Fruit fly (Drosophila melanogaster) whole organism, embryonic: ENCODE data around the gene Orco.

ENCODE experiments used
- BEAF-32 ChIP-seq: fragments of 200-800 bp; sonication (Bioruptor generic); optimal IDR thresholded peaks from 3 replicates; lab custom pipeline; 2017; ENCODE audit warnings: missing biosample characterization, missing genetic modification characterization, mild to moderate bottlenecking, moderate library complexity, missing genetic modification reagents
- CG10565 ChIP-seq: fragments of 200-800 bp; sonication (Bioruptor generic); optimal IDR thresholded peaks from 3 replicates; lab custom pipeline; 2016; ENCODE audit warnings: missing biosample characterization, mild to moderate bottlenecking, missing genetic modification characterization
- CG11398 ChIP-seq: fragments of 200-800 bp; sonication (Bioruptor generic); optimal IDR thresholded peaks from 2 replicates; lab custom pipeline; 2016; ENCODE audit warnings: missing biosample characterization, missing genetic modification characterization
- CG11456 ChIP-seq: fragments of 200-800 bp; sonication (Bioruptor generic); IDR thresholded peaks from 3 replicates; pipeline ENCODE4 v1.3.6; 2022; ENCODE audit warnings: missing biosample characterization, missing genetic modification characterization
- CG1233 ChIP-seq: fragments of 200-800 bp; sonication (Bioruptor generic); optimal IDR thresholded peaks from 4 replicates; lab custom pipeline; 2018; ENCODE audit warnings: missing biosample characterization, mild to moderate bottlenecking, missing genetic modification characterization
- CG13775 ChIP-seq: fragments of 200-800 bp; sonication (Bioruptor generic); optimal IDR thresholded peaks from 3 replicates; lab custom pipeline; 2017; ENCODE audit warnings: missing biosample characterization, mild to moderate bottlenecking, missing genetic modification characterization
- CG16863 ChIP-seq: fragments of 200-800 bp; sonication (Bioruptor generic); optimal IDR thresholded peaks from 3 replicates; lab custom pipeline; 2016; ENCODE audit warnings: missing biosample characterization, missing genetic modification characterization
- CG17328 ChIP-seq: fragments of 200-800 bp; sonication (Bioruptor generic); IDR thresholded peaks from 2 replicates; pipeline ENCODE4 v1.3.6; 2022; ENCODE audit warnings: missing biosample characterization, missing genetic modification characterization
- CG17912 ChIP-seq: fragments of 200-800 bp; sonication (Bioruptor generic); optimal IDR thresholded peaks from 2 replicates; lab custom pipeline; 2018; ENCODE audit warnings: missing biosample characterization, mild to moderate bottlenecking, missing genetic modification characterization
- CG2889 ChIP-seq: fragments of 200-800 bp; sonication (Bioruptor generic); IDR thresholded peaks from 3 replicates; pipeline ENCODE4 v1.3.6; 2022; ENCODE audit warnings: missing biosample characterization, missing genetic modification characterization
- CG31388 ChIP-seq: fragments of 200-800 bp; sonication (Bioruptor generic); optimal IDR thresholded peaks from 2 replicates; lab custom pipeline; 2016; ENCODE audit warnings: missing biosample characterization, missing genetic modification characterization
- CG4328 ChIP-seq: fragments of 200-800 bp; sonication (Bioruptor generic); optimal IDR thresholded peaks from 3 replicates; lab custom pipeline; 2017; ENCODE audit warnings: missing biosample characterization, missing genetic modification reagents, missing genetic modification characterization
- CG4424 ChIP-seq: fragments of 200-800 bp; sonication (Bioruptor generic); optimal IDR thresholded peaks from 3 replicates; lab custom pipeline; 2016; ENCODE audit warnings: missing biosample characterization, missing genetic modification characterization
- Deaf1 ChIP-seq: fragments of 200-800 bp; optimal IDR thresholded peaks from 3 replicates; lab custom pipeline; 2019; ENCODE audit warnings: missing biosample characterization, mild to moderate bottlenecking, missing genetic modification characterization, moderate library complexity
- Dek ChIP-seq: fragments of 200-800 bp; sonication (Bioruptor generic); optimal IDR thresholded peaks from 3 replicates; lab custom pipeline; 2019; ENCODE audit warnings: missing biosample characterization, mild to moderate bottlenecking, missing genetic modification characterization, moderate library complexity
- Doc3 ChIP-seq: fragments of 200-800 bp; sonication (Bioruptor generic); IDR thresholded peaks from 3 replicates; pipeline ENCODE4 v1.3.6; 2022; ENCODE audit warnings: missing biosample characterization, missing genetic modification characterization; ENCODE audit not compliant: partially characterized antibody
- Fer3 ChIP-seq: fragments of 200-800 bp; sonication (Bioruptor generic); optimal IDR thresholded peaks from 2 replicates; lab custom pipeline; 2018; ENCODE audit warnings: missing biosample characterization, mild to moderate bottlenecking, missing genetic modification characterization, moderate library complexity
- Hr51 ChIP-seq, 2 experiments: fragments of 200-800 bp; sonication (Bioruptor generic); optimal IDR thresholded peaks; 2 replicates in 1 of 2; 3 replicates in 1 of 2; lab custom pipeline; 2016 to 2018; ENCODE audit warnings: missing biosample characterization in 2 of 2, missing genetic modification characterization in 2 of 2, mild to moderate bottlenecking in 1 of 2, moderate library complexity in 1 of 2
- Hsf ChIP-seq: fragments of 200-800 bp; sonication (Bioruptor generic); optimal IDR thresholded peaks from 3 replicates; lab custom pipeline; 2016; ENCODE audit warnings: missing biosample characterization, missing genetic modification characterization
- Kr ChIP-seq: fragments of 200-800 bp; sonication (Bioruptor generic); optimal IDR thresholded peaks from 2 replicates; lab custom pipeline; 2017; ENCODE audit warnings: missing biosample characterization, mild to moderate bottlenecking, missing genetic modification characterization
- Mrtf ChIP-seq: fragments of 200-800 bp; sonication (Bioruptor generic); IDR thresholded peaks from 3 replicates; pipeline ENCODE4 v1.3.6; 2022; ENCODE audit warnings: missing biosample characterization, missing genetic modification characterization
- NFAT ChIP-seq: fragments of 200-800 bp; sonication (Bioruptor generic); IDR thresholded peaks from 2 replicates; pipeline ENCODE4 v1.3.6; 2022; ENCODE audit warnings: missing biosample characterization, missing genetic modification characterization
- Opbp ChIP-seq: fragments of 200-800 bp; sonication (Bioruptor generic); IDR thresholded peaks from 3 replicates; pipeline ENCODE4 v1.3.6; 2022; ENCODE audit warnings: missing biosample characterization, missing genetic modification characterization; ENCODE audit not compliant: partially characterized antibody
- Rx ChIP-seq: fragments of 200-800 bp; sonication (Bioruptor generic); IDR thresholded peaks from 2 replicates; pipeline ENCODE4 v1.3.6; 2022; ENCODE audit warnings: missing biosample characterization, missing genetic modification characterization
- az2 ChIP-seq: fragments of 200-800 bp; sonication (Bioruptor generic); optimal IDR thresholded peaks from 3 replicates; lab custom pipeline; 2016; ENCODE audit warnings: missing biosample characterization, missing genetic modification characterization
- bigmax ChIP-seq: fragments of 200-800 bp; sonication (Bioruptor generic); optimal IDR thresholded peaks from 2 replicates; lab custom pipeline; 2018; ENCODE audit warnings: missing biosample characterization, mild to moderate bottlenecking, missing genetic modification characterization
- bsh ChIP-seq, 2 experiments: fragments of 200-800 bp; sonication (Bioruptor generic); optimal IDR thresholded peaks; 2 replicates each; lab custom pipeline; 2017 to 2018; ENCODE audit warnings: mild to moderate bottlenecking in 2 of 2, missing biosample characterization in 2 of 2, missing genetic modification characterization in 2 of 2, moderate library complexity in 1 of 2
- dysf ChIP-seq: fragments of 200-800 bp; sonication (Bioruptor generic); IDR thresholded peaks from 3 replicates; pipeline ENCODE4 v1.3.6; 2022; ENCODE audit warnings: missing biosample characterization, missing genetic modification characterization
- emc ChIP-seq: fragments of 200-800 bp; sonication (Bioruptor generic); optimal IDR thresholded peaks from 2 replicates; lab custom pipeline; 2016; ENCODE audit warnings: missing biosample characterization, missing genetic modification characterization
- fd102C ChIP-seq: fragments of 200-800 bp; sonication (Bioruptor generic); optimal IDR thresholded peaks from 2 replicates; lab custom pipeline; 2018; ENCODE audit warnings: missing biosample characterization, mild to moderate bottlenecking, missing genetic modification characterization, moderate library complexity
- fd64A ChIP-seq: fragments of 200-800 bp; sonication (Bioruptor generic); optimal IDR thresholded peaks from 3 replicates; lab custom pipeline; 2018; ENCODE audit warnings: missing biosample characterization, mild to moderate bottlenecking, missing genetic modification characterization
- fru ChIP-seq: fragments of >200 bp; optimal IDR thresholded peaks from 2 replicates; lab custom pipeline; 2017
- gcm2 ChIP-seq: fragments of 200-800 bp; sonication (Bioruptor generic); optimal IDR thresholded peaks from 2 replicates; lab custom pipeline; 2016; ENCODE audit warnings: missing biosample characterization, missing genetic modification characterization
- gro ChIP-seq: fragments of 200-800 bp; sonication (Bioruptor generic); optimal IDR thresholded peaks from 2 replicates; lab custom pipeline; 2016; ENCODE audit warnings: missing biosample characterization, missing genetic modification characterization
- ham ChIP-seq: fragments of 200-800 bp; sonication (Bioruptor generic); IDR thresholded peaks from 2 replicates; pipeline ENCODE4 v1.3.6; 2022; ENCODE audit warnings: missing biosample characterization, missing genetic modification characterization
- her ChIP-seq: fragments of 200-800 bp; sonication (Bioruptor generic); optimal IDR thresholded peaks from 2 replicates; lab custom pipeline; 2016; ENCODE audit warnings: missing biosample characterization, missing genetic modification characterization
- nmo ChIP-seq: fragments of 200-800 bp; sonication (Bioruptor generic); optimal IDR thresholded peaks from 2 replicates; lab custom pipeline; 2018; ENCODE audit warnings: missing biosample characterization, mild to moderate bottlenecking, missing genetic modification characterization, moderate library complexity
- pan ChIP-seq, 4 experiments: fragments of >200 bp in 3 of 4; fragments of 200-800 bp in 1 of 4; sonication (Bioruptor generic) in 1 of 4; optimal IDR thresholded peaks in 3 of 4; IDR thresholded peaks in 1 of 4; 2 replicates each; pipeline versions ENCODE4 v1.3.6 to Lab custom; 2017 to 2022; ENCODE audit warnings: missing biosample characterization in 2 of 4, missing genetic modification characterization in 2 of 4, mixed read lengths in 1 of 4
- pros ChIP-seq: fragments of 200-800 bp; sonication (Bioruptor generic); optimal IDR thresholded peaks from 3 replicates; lab custom pipeline; 2019; ENCODE audit warnings: missing biosample characterization, mild to moderate bottlenecking, missing genetic modification characterization, moderate library complexity
- schlank ChIP-seq: fragments of 200-800 bp; sonication (Bioruptor generic); optimal IDR thresholded peaks from 2 replicates; lab custom pipeline; 2018; ENCODE audit warnings: missing biosample characterization, mild to moderate bottlenecking, missing genetic modification characterization
- so ChIP-seq: fragments of 200-800 bp; sonication (Bioruptor generic); IDR thresholded peaks from 3 replicates; pipeline ENCODE4 v1.3.6; 2022; ENCODE audit warnings: missing biosample characterization, missing genetic modification characterization
- sqz ChIP-seq: fragments of 200-800 bp; sonication (Bioruptor generic); optimal IDR thresholded peaks from 3 replicates; lab custom pipeline; 2018; ENCODE audit warnings: missing biosample characterization, mild to moderate bottlenecking, missing genetic modification characterization
- sr ChIP-seq: fragments of 200-800 bp; sonication (Bioruptor generic); IDR thresholded peaks from 3 replicates; pipeline ENCODE4 v1.3.6; 2022; ENCODE audit warnings: missing biosample characterization, missing genetic modification characterization
- ssp ChIP-seq: fragments of 200-800 bp; sonication (Bioruptor generic); IDR thresholded peaks from 2 replicates; pipeline ENCODE4 v1.3.6; 2022; ENCODE audit warnings: missing biosample characterization, missing genetic modification characterization
- sug ChIP-seq: fragments of 200-800 bp; optimal IDR thresholded peaks from 2 replicates; lab custom pipeline; 2019; ENCODE audit warnings: missing biosample characterization, mild to moderate bottlenecking, missing genetic modification characterization, moderate library complexity
- tin ChIP-seq: fragments of 200-800 bp; sonication (Bioruptor generic); optimal IDR thresholded peaks from 3 replicates; lab custom pipeline; 2016; ENCODE audit warnings: missing biosample characterization, missing genetic modification characterization
- tna ChIP-seq: fragments of 200-800 bp; sonication (Bioruptor generic); IDR thresholded peaks from 2 replicates; pipeline ENCODE4 v1.3.6; 2022; ENCODE audit warnings: missing biosample characterization, missing genetic modification characterization; ENCODE audit not compliant: partially characterized antibody
- trem ChIP-seq: fragments of 200-800 bp; optimal IDR thresholded peaks from 3 replicates; lab custom pipeline; 2019; ENCODE audit warnings: missing biosample characterization, mild to moderate bottlenecking, missing genetic modification characterization, moderate library complexity
- vnd ChIP-seq: fragments of 200-800 bp; sonication (Bioruptor generic); IDR thresholded peaks from 3 replicates; pipeline ENCODE4 v1.3.6; 2022; ENCODE audit warnings: missing biosample characterization, missing genetic modification characterization; ENCODE audit not compliant: partially characterized antibody
- wdn ChIP-seq: fragments of 200-800 bp; sonication (Bioruptor generic); IDR thresholded peaks from 2 replicates; pipeline ENCODE4 v1.3.6; 2022; ENCODE audit warnings: missing biosample characterization, missing genetic modification characterization
- zen2 ChIP-seq: fragments of 200-800 bp; sonication (Bioruptor generic); IDR thresholded peaks from 3 replicates; pipeline ENCODE4 v1.3.6; 2022; ENCODE audit warnings: missing biosample characterization, missing genetic modification characterization; ENCODE audit not compliant: partially characterized antibody

Orco gene

DNA sequence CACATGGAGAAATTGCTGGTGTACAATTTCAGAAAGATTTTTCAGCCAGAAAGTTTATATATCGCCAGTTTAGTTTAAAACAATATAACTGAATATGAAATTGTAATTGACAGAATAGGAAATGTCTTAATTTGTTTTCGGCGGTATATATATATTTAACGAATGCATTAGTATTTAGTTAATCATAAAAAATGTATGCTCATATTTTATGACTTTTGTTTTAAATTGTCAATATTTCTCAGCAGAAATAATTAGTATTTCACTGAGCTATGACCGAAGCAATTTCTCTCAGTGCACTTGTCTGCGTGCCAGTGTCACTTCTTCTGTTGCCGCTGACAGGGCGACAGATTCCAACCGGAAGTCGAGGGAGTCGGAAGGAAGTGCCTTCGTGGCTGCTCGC lies 781 bp upstream of the Orco start (continued):
- no peak for TF ChIP-seq Mrtf (GFP tag; lab: Robert Waterston, UW)
- no peak for TF ChIP-seq sqz (GFP tag; lab: Kevin White, UChicago)
- no peak for TF ChIP-seq her (GFP tag; lab: Kevin White, UChicago)
- no peak for TF ChIP-seq wdn (GFP tag; lab: Robert Waterston, UW)
- no peak for TF ChIP-seq Rx
- no peak for TF ChIP-seq ham (GFP tag; lab: Robert Waterston, UW)
- no peak for TF ChIP-seq CG31388
- peak; percentile 4 for TF ChIP-seq tin (GFP tag; lab: Kevin White, UChicago)
- peak; percentile 48 for TF ChIP-seq nmo
- TF ChIP-seq Hr51 (GFP tag; optimal IDR thresholded peaks at IDR 0.05; lab: Kevin White, UChicago): peak in 1 of 2 experiments; percentile 71
- no peak for TF ChIP-seq zen2 (GFP tag; lab: Robert Waterston, UW)
- peak; percentile 14 for TF ChIP-seq CG1233 (GFP tag; lab: Kevin White, UChicago)
- no peak for TF ChIP-seq CG16863 (GFP tag; lab: Kevin White, UChicago)
- no peak for TF ChIP-seq schlank (tag; lab: Kevin White, UChicago)
- TF ChIP-seq Kr (GFP tag; lab: Kevin White, UChicago): no peak
- TF ChIP-seq Deaf1 (tag; lab: Kevin White, UChicago): no peak
- TF ChIP-seq vnd (GFP tag; lab: Robert Waterston, UW): no peak
- TF ChIP-seq CG10565 (GFP tag; lab: Kevin White, UChicago): no peak
- TF ChIP-seq fd102C (GFP tag; lab: Kevin White, UChicago): no peak
- TF ChIP-seq so (GFP tag; lab: Robert Waterston, UW): no peak
- TF ChIP-seq gcm2 (GFP tag; lab: Kevin White, UChicago): no peak
- TF ChIP-seq fru (lab: Kevin White, UChicago): no peak
- TF ChIP-seq trem (tag; lab: Kevin White, UChicago): peak; percentile 12
- TF ChIP-seq CG4424 (GFP tag; lab: Kevin White, UChicago): peak; percentile 29
- TF ChIP-seq dysf (GFP tag; lab: Robert Waterston, UW): 0 out of 3 replicates have a peak, but pooled peaks have one; percentile 27
- TF ChIP-seq CG4328: peak; percentile 26
- no peak for TF ChIP-seq fd64A
- no peak for TF ChIP-seq ssp (GFP tag; lab: Robert Waterston, UW)
- TF ChIP-seq pros (GFP tag; lab: Kevin White, UChicago): no peak
- no peak for TF ChIP-seq CG2889 (GFP tag; lab: Robert Waterston, UW)
- no peak for TF ChIP-seq NFAT (GFP tag; lab: Robert Waterston, UW)
- TF ChIP-seq sug (tag; lab: Kevin White, UChicago): no peak
- TF ChIP-seq gro (GFP tag; lab: Kevin White, UChicago): no peak
- TF ChIP-seq CG11398 (GFP tag; lab: Kevin White, UChicago): no peak
- TF ChIP-seq CG17328: peak; percentile 21; the same call in 1 of the 2 replicates
- TF ChIP-seq emc (GFP tag; lab: Kevin White, UChicago): no peak
- TF ChIP-seq Doc3 (GFP tag; lab: Robert Waterston, UW): no peak
- TF ChIP-seq CG17912 (GFP tag; lab: Kevin White, UChicago): no peak
- no peak for TF ChIP-seq tna (GFP tag; lab: Robert Waterston, UW)
- TF ChIP-seq CG11456 (GFP tag; lab: Robert Waterston, UW): no peak
- peak; percentile 45 for TF ChIP-seq Fer3 (tag; lab: Kevin White, UChicago)
- TF ChIP-seq sr: no peak
- no peak for TF ChIP-seq bigmax (GFP tag; lab: Kevin White, UChicago)
- peak; percentile 19 for TF ChIP-seq az2 (GFP tag; lab: Kevin White, UChicago)
- TF ChIP-seq pan (optimal IDR thresholded peaks at IDR 0.05; lab: Kevin White, UChicago): no peak
- peak in 1 of 2 experiments; percentile 46 for TF ChIP-seq pan (GFP tag; optimal IDR thresholded peaks at IDR 0.05 in 1 of 2, IDR thresholded peaks at IDR 0.05 in 1 of 2)
- no peak for TF ChIP-seq BEAF-32 (GFP tag; lab: Kevin White, UChicago)
- peak; percentile 1 for TF ChIP-seq Dek
- peak; percentile 54 for TF ChIP-seq CG13775 (GFP tag; lab: Kevin White, UChicago)
- peak; percentile 52 for TF ChIP-seq Hsf (GFP tag; lab: Kevin White, UChicago)
- no peak for TF ChIP-seq Opbp
- no peak for TF ChIP-seq bsh (GFP tag; optimal IDR thresholded peaks at IDR 0.05; lab: Kevin White, UChicago)
